Worm (Caenorhabditis elegans) whole organism, L4 larva: ENCODE results near the gene ceh-74.
A peak's percentile ranks its signal among the peaks of the same experiment; 100 is the strongest.

Experiments used
- aly-2 ChIP-seq: sonication (generic microtip); optimal IDR thresholded peaks from 2 replicates; lab custom pipeline; 2018; ENCODE audit warnings: missing biosample characterization, missing genetic modification characterization
- dmd-6 ChIP-seq: fragments of 200-800 bp; sonication (Bioruptor generic); IDR thresholded peaks from 2 replicates; pipeline ENCODE4 v1.3.6; 2022; ENCODE audit warnings: missing genetic modification reagents, missing genetic modification characterization, missing compliant biosample characterization

DNA sequence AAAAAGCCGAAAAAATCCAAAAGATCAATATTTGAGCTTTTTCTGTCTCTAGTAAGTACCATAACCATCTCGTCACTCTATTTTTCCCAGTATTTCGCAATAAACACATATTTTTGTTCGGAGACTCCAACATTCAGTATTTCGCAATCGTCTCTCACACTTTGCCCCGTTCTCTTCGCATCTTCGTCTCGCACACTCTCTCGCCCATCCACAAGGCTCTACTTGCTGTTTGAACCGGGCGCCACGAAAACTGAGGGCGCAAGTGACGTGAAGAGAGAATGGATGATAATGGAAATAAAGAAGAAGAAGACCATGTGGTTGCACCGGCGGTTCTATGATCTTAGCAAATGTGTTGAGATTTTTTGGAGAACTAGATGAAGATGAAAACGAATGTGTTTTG, 22.2 kb downstream of the ceh-74 start:
- peak; percentile 95 for TF ChIP-seq dmd-6 (GFP tag; lab: Robert Waterston, UW)
- no peak for TF ChIP-seq aly-2
